Fruit fly (Drosophila melanogaster): ENCODE measurements around the gene CG5225.

dm6 chr3R:16982108-16982707 lies 46.3 kb upstream of the CG5225 start, which contains the start of gene AhcyL2:
- TF ChIP-seq psq (GFP tag; optimal IDR thresholded peaks at IDR 0.05): peak; percentile 10
- TF ChIP-seq fru (GFP tag; optimal IDR thresholded peaks at IDR 0.05): no peak
- TF ChIP-seq pan (optimal IDR thresholded peaks at IDR 0.05): no peak
- TF ChIP-seq ey (GFP tag; optimal IDR thresholded peaks at IDR 0.05): no peak
